Fruit fly (Drosophila melanogaster): ENCODE data around the gene CG11696.

DNA sequence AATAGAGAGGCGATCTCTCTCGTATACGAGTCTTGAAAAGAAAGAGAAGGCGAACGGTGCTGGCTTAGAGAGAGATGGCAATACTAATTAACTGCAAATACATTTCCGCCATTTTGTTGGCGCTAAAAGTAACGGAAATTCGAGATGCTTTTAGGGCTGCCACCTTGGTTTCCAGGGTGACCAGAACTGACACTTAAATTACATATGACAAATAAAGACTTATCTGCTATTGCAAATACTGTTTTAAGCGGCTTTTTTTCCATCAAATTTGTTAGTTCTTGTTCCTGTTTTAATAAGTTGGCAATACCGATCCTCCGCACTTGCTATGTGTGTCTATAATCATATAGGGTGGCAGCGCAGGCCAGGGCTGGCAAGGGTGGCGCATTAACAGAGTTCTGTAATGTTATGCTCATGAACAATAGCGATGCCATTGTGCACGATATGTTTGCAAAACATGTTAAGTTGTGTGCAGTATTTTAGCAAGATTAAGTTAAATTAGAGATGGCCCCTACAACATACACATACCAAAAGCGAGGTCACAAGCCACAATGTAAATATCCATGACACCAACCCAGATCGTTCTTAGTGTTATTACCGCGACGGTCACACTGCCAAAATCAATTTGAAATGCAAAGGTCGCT lies 6.8 kb downstream of the CG11696 start, which contains the start of gene nod:
- TF ChIP-seq Rx (GFP tag; IDR thresholded peaks at IDR 0.05) (0 out of 2 replicates have a peak, but pooled peaks have one; percentile 7), CG8924 (tag; optimal IDR thresholded peaks at IDR 0.05) (no peak), HLH3B (GFP tag; IDR thresholded peaks at IDR 0.05) (peak; percentile 49; the same call in 1 of the 2 replicates)

Data from whole organism, embryonic.